Worm (Caenorhabditis elegans): ENCODE results near the gene F43H9.3.

ce11 chrV:8017924-8018323 is 6.8 kb downstream of the F43H9.3 start:
- TF ChIP-seq madf-3 (GFP tag; IDR thresholded peaks at IDR 0.05): no peak
- no peak for TF ChIP-seq ama-1 (optimal IDR thresholded peaks at IDR 0.05)
- no peak for TF ChIP-seq ama-1 (GFP tag; optimal IDR thresholded peaks at IDR 0.05)

Measured in whole organism, young adult.